Fruit fly (Drosophila melanogaster) Kc167 (cell line): ENCODE data around the gene CG34049.

Experiments
- Myc ChIP-seq: fragments of >200 bp; optimal IDR thresholded peaks from 2 replicates; lab custom pipeline; 2017; ENCODE audit warnings: missing external identifiers
- Sin3A ChIP-seq: fragments of >200 bp; optimal IDR thresholded peaks from 2 replicates; lab custom pipeline; 2018; ENCODE audit warnings: missing external identifiers
- h ChIP-seq: fragments of >200 bp; optimal IDR thresholded peaks from 3 replicates; lab custom pipeline; 2018; ENCODE audit warnings: missing external identifiers
- insv ChIP-seq: fragments of >200 bp; optimal IDR thresholded peaks from 3 replicates; lab custom pipeline; 2018; ENCODE audit warnings: missing external identifiers
- psq ChIP-seq: fragments of >200 bp; optimal IDR thresholded peaks from 2 replicates; lab custom pipeline; 2017; ENCODE audit warnings: missing external identifiers
- ttk ChIP-seq: sonication (Bioruptor generic); optimal IDR thresholded peaks from 2 replicates; lab custom pipeline; 2017; ENCODE audit warnings: missing external identifiers

DNA sequence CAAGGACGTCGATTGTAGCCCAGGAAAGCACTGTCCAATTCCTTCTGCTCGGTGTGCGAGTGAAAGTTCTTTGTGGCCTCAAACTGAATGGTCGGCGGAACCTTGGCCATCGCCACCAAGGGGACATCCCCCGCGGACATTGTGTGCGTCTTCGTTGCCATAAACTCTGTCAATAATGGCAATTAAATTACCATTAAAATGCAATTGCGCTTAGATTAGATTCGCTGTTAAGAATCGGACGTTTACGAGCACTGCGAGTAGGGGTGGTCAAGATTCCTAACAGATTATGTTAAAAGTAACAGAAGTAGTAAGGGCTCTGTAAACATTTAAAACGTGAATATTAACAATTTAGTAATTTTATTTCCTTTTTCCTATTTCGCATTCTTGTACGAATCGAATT, 49.1 kb downstream of the CG34049 start, which contains the start of gene daed:
- TF ChIP-seq psq (lab: Kevin White, UChicago) (no peak), ttk (lab: Kevin White, UChicago) (no peak), insv (lab: Kevin White, UChicago) (no peak), Myc (lab: Kevin White, UChicago) (no peak), Sin3A (lab: Kevin White, UChicago) (no peak), h (lab: Kevin White, UChicago) (no peak)
